Fruit fly (Drosophila melanogaster) whole organism, embryonic: ENCODE data around the gene GlyRS.

Experiments
- BEAF-32 ChIP-seq: fragments of 200-800 bp; sonication (Bioruptor generic); optimal IDR thresholded peaks from 3 replicates; lab custom pipeline; 2017; ENCODE audit warnings: missing biosample characterization, missing genetic modification characterization, mild to moderate bottlenecking, moderate library complexity, missing genetic modification reagents
- CG11504 ChIP-seq: fragments of 200-800 bp; sonication (Bioruptor generic); optimal IDR thresholded peaks from 3 replicates; lab custom pipeline; 2019; ENCODE audit warnings: missing biosample characterization, mild to moderate bottlenecking, missing genetic modification characterization, moderate library complexity
- CG12942 ChIP-seq: fragments of 200-800 bp; sonication (Bioruptor generic); optimal IDR thresholded peaks from 3 replicates; lab custom pipeline; 2016; ENCODE audit warnings: missing biosample characterization, missing genetic modification characterization
- CG13287 ChIP-seq: fragments of 200-800 bp; sonication (Bioruptor generic); IDR thresholded peaks from 2 replicates; pipeline ENCODE4 v1.3.6; 2022; ENCODE audit warnings: missing biosample characterization, missing genetic modification characterization; ENCODE audit not compliant: partially characterized antibody
- CG1603 ChIP-seq: fragments of 200-800 bp; sonication (Bioruptor generic); optimal IDR thresholded peaks from 2 replicates; lab custom pipeline; 2019; ENCODE audit warnings: missing biosample characterization, mild to moderate bottlenecking, missing genetic modification characterization, moderate library complexity
- CG2199 ChIP-seq: fragments of 200-800 bp; sonication (Bioruptor generic); IDR thresholded peaks from 3 replicates; pipeline ENCODE4 v1.3.6; 2022; ENCODE audit warnings: missing biosample characterization, missing genetic modification characterization
- CG2202 ChIP-seq: fragments of 200-800 bp; sonication (Bioruptor generic); optimal IDR thresholded peaks from 2 replicates; lab custom pipeline; 2018; ENCODE audit warnings: missing biosample characterization, mild to moderate bottlenecking, missing genetic modification characterization
- CG2889 ChIP-seq: fragments of 200-800 bp; sonication (Bioruptor generic); IDR thresholded peaks from 3 replicates; pipeline ENCODE4 v1.3.6; 2022; ENCODE audit warnings: missing biosample characterization, missing genetic modification characterization
- CG31365 ChIP-seq: fragments of 200-800 bp; sonication (Bioruptor generic); optimal IDR thresholded peaks from 2 replicates; lab custom pipeline; 2018; ENCODE audit warnings: missing biosample characterization, mild to moderate bottlenecking, missing genetic modification characterization
- CG3163 ChIP-seq: fragments of 200-800 bp; sonication (Bioruptor generic); optimal IDR thresholded peaks from 3 replicates; lab custom pipeline; 2016; ENCODE audit warnings: missing biosample characterization, missing genetic modification characterization
- CG32532 ChIP-seq: fragments of 200-800 bp; sonication (Bioruptor generic); IDR thresholded peaks from 2 replicates; pipeline ENCODE4 v1.3.6; 2022; ENCODE audit warnings: missing biosample characterization, missing genetic modification characterization
- CG33557 ChIP-seq: fragments of 200-800 bp; sonication (Bioruptor generic); optimal IDR thresholded peaks from 2 replicates; lab custom pipeline; 2019; ENCODE audit warnings: missing biosample characterization, mild to moderate bottlenecking, missing genetic modification characterization, moderate library complexity
- CG6791 ChIP-seq: fragments of 200-800 bp; sonication (Bioruptor generic); IDR thresholded peaks from 3 replicates; pipeline ENCODE4 v1.3.6; 2022; ENCODE audit warnings: missing biosample characterization, missing genetic modification characterization; ENCODE audit not compliant: partially characterized antibody
- CG7745 ChIP-seq: fragments of 200-800 bp; sonication (Bioruptor generic); optimal IDR thresholded peaks from 2 replicates; lab custom pipeline; 2018; ENCODE audit warnings: missing biosample characterization, mild to moderate bottlenecking, missing genetic modification characterization, moderate library complexity
- CTCF ChIP-seq: fragments of 200-800 bp; sonication (Bioruptor generic); optimal IDR thresholded peaks from 2 replicates; lab custom pipeline; 2017; ENCODE audit warnings: missing biosample characterization, mild to moderate bottlenecking, missing genetic modification characterization, moderate library complexity
- Dp ChIP-seq: fragments of 200-800 bp; sonication (Bioruptor generic); optimal IDR thresholded peaks from 2 replicates; lab custom pipeline; 2018; ENCODE audit warnings: missing biosample characterization, mild to moderate bottlenecking, missing genetic modification characterization, moderate library complexity
- E2f2 ChIP-seq: fragments of 200-800 bp; sonication (Bioruptor generic); IDR thresholded peaks from 2 replicates; pipeline ENCODE4 v1.3.6; 2022; ENCODE audit warnings: missing biosample characterization, missing genetic modification characterization
- HmgD ChIP-seq: fragments of 200-800 bp; sonication (Bioruptor generic); optimal IDR thresholded peaks from 3 replicates; lab custom pipeline; 2016; ENCODE audit warnings: missing biosample characterization, missing genetic modification characterization
- Lhr ChIP-seq: fragments of 200-800 bp; sonication (Bioruptor generic); optimal IDR thresholded peaks from 3 replicates; lab custom pipeline; 2017; ENCODE audit warnings: mild to moderate bottlenecking, missing biosample characterization, missing genetic modification reagents, missing genetic modification characterization
- Meics ChIP-seq: fragments of 200-800 bp; sonication (Bioruptor generic); optimal IDR thresholded peaks from 2 replicates; lab custom pipeline; 2017; ENCODE audit warnings: missing biosample characterization, mild to moderate bottlenecking, missing genetic modification characterization
- Myb ChIP-seq: fragments of 200-800 bp; sonication (Bioruptor generic); optimal IDR thresholded peaks from 2 replicates; lab custom pipeline; 2016; ENCODE audit warnings: missing biosample characterization, missing genetic modification characterization
- Sry-δ ChIP-seq: fragments of 200-800 bp; sonication (Bioruptor generic); optimal IDR thresholded peaks from 2 replicates; lab custom pipeline; 2016; ENCODE audit warnings: missing biosample characterization, missing genetic modification characterization
- Trl ChIP-seq, 3 experiments: fragments of >200 bp in 2 of 3; fragments of 200-800 bp in 1 of 3; sonication (Bioruptor generic) in 1 of 3; optimal IDR thresholded peaks; 2 replicates in 1 of 3; 3 replicates in 2 of 3; lab custom pipeline; 2016 to 2017; ENCODE audit warnings: missing biosample characterization in 1 of 3, missing genetic modification characterization in 1 of 3
- amos ChIP-seq: fragments of 200-800 bp; sonication (Bioruptor generic); IDR thresholded peaks from 2 replicates; pipeline ENCODE4 v1.3.6; 2022; ENCODE audit warnings: missing biosample characterization, missing genetic modification characterization; ENCODE audit not compliant: partially characterized antibody
- ato ChIP-seq: fragments of 200-800 bp; sonication (Bioruptor generic); IDR thresholded peaks from 2 replicates; pipeline ENCODE4 v1.3.6; 2022; ENCODE audit warnings: missing biosample characterization, missing genetic modification characterization; ENCODE audit not compliant: partially characterized antibody
- bbx ChIP-seq: fragments of 200-800 bp; sonication (Bioruptor generic); IDR thresholded peaks from 2 replicates; pipeline ENCODE4 v1.3.6; 2022; ENCODE audit warnings: missing biosample characterization, missing genetic modification characterization; ENCODE audit not compliant: partially characterized antibody
- ci ChIP-seq: fragments of 200-800 bp; sonication (Bioruptor generic); IDR thresholded peaks from 3 replicates; pipeline ENCODE4 v1.3.6; 2022; ENCODE audit warnings: missing biosample characterization, missing genetic modification characterization
- gcm ChIP-seq: fragments of 200-800 bp; sonication (Bioruptor generic); optimal IDR thresholded peaks from 2 replicates; lab custom pipeline; 2019; ENCODE audit warnings: missing biosample characterization, mild to moderate bottlenecking, missing genetic modification characterization, moderate library complexity
- gfzf ChIP-seq: fragments of 200-800 bp; sonication (Bioruptor generic); optimal IDR thresholded peaks from 2 replicates; lab custom pipeline; 2016; ENCODE audit warnings: missing biosample characterization, mild to moderate bottlenecking, missing genetic modification characterization, moderate library complexity
- knrl ChIP-seq: fragments of 200-800 bp; sonication (Bioruptor generic); IDR thresholded peaks from 3 replicates; pipeline ENCODE4 v1.3.6; 2022; ENCODE audit warnings: missing biosample characterization, missing genetic modification characterization; ENCODE audit not compliant: partially characterized antibody
- nerfin-2 ChIP-seq: fragments of 200-800 bp; sonication (Bioruptor generic); IDR thresholded peaks from 2 replicates; pipeline ENCODE4 v1.3.6; 2022; ENCODE audit warnings: missing biosample characterization, missing genetic modification characterization; ENCODE audit not compliant: partially characterized antibody
- nom ChIP-seq: fragments of 200-800 bp; sonication (Bioruptor generic); optimal IDR thresholded peaks from 2 replicates; lab custom pipeline; 2017; ENCODE audit warnings: missing biosample characterization, missing genetic modification characterization, mild to moderate bottlenecking, moderate library complexity, missing genetic modification reagents
- pita ChIP-seq: fragments of 200-800 bp; sonication (Bioruptor generic); optimal IDR thresholded peaks from 2 replicates; lab custom pipeline; 2017; ENCODE audit warnings: missing biosample characterization, mild to moderate bottlenecking, missing genetic modification characterization
- pzg ChIP-seq: fragments of 200-800 bp; sonication (Bioruptor generic); optimal IDR thresholded peaks from 3 replicates; lab custom pipeline; 2018; ENCODE audit warnings: missing biosample characterization, mild to moderate bottlenecking, missing genetic modification characterization, moderate library complexity
- sim ChIP-seq: fragments of 200-800 bp; sonication (Bioruptor generic); IDR thresholded peaks from 2 replicates; pipeline ENCODE4 v1.3.6; 2022; ENCODE audit warnings: missing biosample characterization, missing genetic modification characterization
- stwl ChIP-seq: fragments of 200-800 bp; sonication (Bioruptor generic); optimal IDR thresholded peaks from 3 replicates; lab custom pipeline; 2018; ENCODE audit warnings: missing biosample characterization, mild to moderate bottlenecking, missing genetic modification characterization, moderate library complexity
- tio ChIP-seq: fragments of 200-800 bp; sonication (Bioruptor generic); optimal IDR thresholded peaks from 2 replicates; lab custom pipeline; 2017; ENCODE audit warnings: missing biosample characterization, missing genetic modification characterization, inconsistent platforms
- z ChIP-seq: fragments of 200-800 bp; sonication (Bioruptor generic); IDR thresholded peaks from 3 replicates; pipeline ENCODE4 v1.3.6; 2022; ENCODE audit warnings: missing biosample characterization, missing genetic modification characterization
- zfh1 ChIP-seq: fragments of 200-800 bp; sonication (Bioruptor generic); IDR thresholded peaks from 3 replicates; pipeline ENCODE4 v1.3.6; 2022; ENCODE audit warnings: missing biosample characterization, missing genetic modification characterization

GlyRS gene

dm6 chr3L:15072149-15072548 is 22.8 kb upstream of the GlyRS start:
- TF ChIP-seq ato (GFP tag; lab: Robert Waterston, UW) = 0 out of 2 replicates have a peak, but pooled peaks have one; percentile 46
- peak; percentile 69; the same call in 1 of the 3 replicates for TF ChIP-seq z (GFP tag; lab: Robert Waterston, UW)
- TF ChIP-seq CG6791 (GFP tag; lab: Robert Waterston, UW) = peak; percentile 47; the same call in 1 of the 3 replicates
- TF ChIP-seq ci = 0 out of 3 replicates have a peak, but pooled peaks have one; percentile 41
- TF ChIP-seq Meics (GFP tag; lab: Kevin White, UChicago) = peak; percentile 90
- 0 out of 2 replicates have a peak, but pooled peaks have one; percentile 10 for TF ChIP-seq CG32532 (GFP tag; lab: Robert Waterston, UW)
- TF ChIP-seq nom (GFP tag; lab: Kevin White, UChicago) = no peak
- TF ChIP-seq CG31365 (tag; lab: Kevin White, UChicago) = peak; percentile 3
- peak; percentile 52; the same call in 1 of the 2 replicates for TF ChIP-seq bbx
- 0 out of 3 replicates have a peak, but pooled peaks have one; percentile 26 for TF ChIP-seq knrl (GFP tag; lab: Robert Waterston, UW)
- TF ChIP-seq Lhr (GFP tag; lab: Kevin White, UChicago) = no peak
- TF ChIP-seq CG13287 (GFP tag; lab: Robert Waterston, UW) = peak; percentile 42
- TF ChIP-seq Dp (GFP tag; lab: Kevin White, UChicago) = peak; percentile 5
- peak; percentile 42; the same call in 1 of the 2 replicates for TF ChIP-seq E2f2 (GFP tag; lab: Robert Waterston, UW)
- TF ChIP-seq Myb (GFP tag; lab: Kevin White, UChicago) = peak; percentile 97
- TF ChIP-seq pita (GFP tag; lab: Kevin White, UChicago) = peak; percentile 67
- TF ChIP-seq amos (GFP tag; lab: Robert Waterston, UW) = peak; percentile 19; the same call in 1 of the 2 replicates
- TF ChIP-seq gcm = peak; percentile 11
- TF ChIP-seq CG2889 (GFP tag; lab: Robert Waterston, UW) = no peak
- TF ChIP-seq CG12942 (GFP tag; lab: Kevin White, UChicago) = no peak
- TF ChIP-seq nerfin-2 (GFP tag; lab: Robert Waterston, UW) = 0 out of 2 replicates have a peak, but pooled peaks have one; percentile 25
- peak; percentile 32 to 37 for TF ChIP-seq Trl (optimal IDR thresholded peaks at IDR 0.05; lab: Kevin White, UChicago)
- no peak for TF ChIP-seq Trl (GFP tag; optimal IDR thresholded peaks at IDR 0.05; lab: Kevin White, UChicago)
- TF ChIP-seq tio (GFP tag; lab: Kevin White, UChicago) = no peak
- peak; percentile 77 for TF ChIP-seq CTCF (GFP tag; lab: Kevin White, UChicago)
- TF ChIP-seq CG33557 (GFP tag; lab: Kevin White, UChicago) = no peak
- peak; percentile 0 for TF ChIP-seq HmgD (GFP tag; lab: Kevin White, UChicago)
- TF ChIP-seq gfzf (GFP tag; lab: Kevin White, UChicago) = peak; percentile 25
- TF ChIP-seq CG1603 (tag; lab: Kevin White, UChicago) = peak; percentile 20
- 0 out of 3 replicates have a peak, but pooled peaks have one; percentile 52 for TF ChIP-seq CG2199 (GFP tag; lab: Robert Waterston, UW)
- peak; percentile 46 for TF ChIP-seq stwl (tag; lab: Kevin White, UChicago)
- peak; percentile 71 for TF ChIP-seq CG11504
- TF ChIP-seq pzg (GFP tag; lab: Kevin White, UChicago) = peak; percentile 11
- no peak for TF ChIP-seq CG7745 (tag; lab: Kevin White, UChicago)
- no peak for TF ChIP-seq zfh1 (GFP tag; lab: Robert Waterston, UW)
- TF ChIP-seq sim (GFP tag; lab: Robert Waterston, UW) = no peak
- peak; percentile 7 for TF ChIP-seq Sry-δ (GFP tag; lab: Kevin White, UChicago)
- TF ChIP-seq CG3163 (GFP tag; lab: Kevin White, UChicago) = peak; percentile 74
- no peak for TF ChIP-seq CG2202 (tag; lab: Kevin White, UChicago)
- TF ChIP-seq BEAF-32 = peak; percentile 17
